Worm (Caenorhabditis elegans): Measurements from ENCODE around the gene W04E12.2.
"Not testable (repeated sequence)": the region's sequence is repeated elsewhere in the genome, so short reads cannot be mapped to it uniquely, and the experiment has no call there.

DNA sequence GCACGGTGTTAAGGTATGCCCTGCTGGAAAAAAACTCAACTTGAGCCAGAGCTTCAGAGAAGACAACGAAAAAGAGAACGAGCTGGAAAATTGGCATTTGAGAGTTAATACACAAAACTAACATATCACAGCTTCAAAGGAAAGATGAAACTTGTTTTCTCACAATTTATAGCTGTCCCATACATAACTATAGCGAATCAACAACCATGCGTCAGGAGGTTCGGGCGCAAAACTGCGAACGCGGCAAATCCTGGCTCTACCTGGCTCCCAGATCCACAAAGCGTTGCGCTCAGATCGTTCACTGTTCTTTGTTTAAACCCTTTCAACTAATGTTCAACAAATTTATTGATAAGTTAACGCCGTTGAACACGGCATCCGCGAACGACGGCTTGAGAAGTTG is 29.3 kb downstream of the W04E12.2 start, which contains the start of gene Y43F8C.23:
- not testable (repeated sequence) for TF ChIP-seq ceh-30 (tag; optimal IDR thresholded peaks at IDR 0.05); fkh-10 (GFP tag; optimal IDR thresholded peaks at IDR 0.05); eyg-1 (tag; optimal IDR thresholded peaks at IDR 0.05); nhr-11 (tag; optimal IDR thresholded peaks at IDR 0.05); pha-4 (tag; optimal IDR thresholded peaks at IDR 0.05)
